Worm (Caenorhabditis elegans): ENCODE results near the gene aqp-7.

DNA sequence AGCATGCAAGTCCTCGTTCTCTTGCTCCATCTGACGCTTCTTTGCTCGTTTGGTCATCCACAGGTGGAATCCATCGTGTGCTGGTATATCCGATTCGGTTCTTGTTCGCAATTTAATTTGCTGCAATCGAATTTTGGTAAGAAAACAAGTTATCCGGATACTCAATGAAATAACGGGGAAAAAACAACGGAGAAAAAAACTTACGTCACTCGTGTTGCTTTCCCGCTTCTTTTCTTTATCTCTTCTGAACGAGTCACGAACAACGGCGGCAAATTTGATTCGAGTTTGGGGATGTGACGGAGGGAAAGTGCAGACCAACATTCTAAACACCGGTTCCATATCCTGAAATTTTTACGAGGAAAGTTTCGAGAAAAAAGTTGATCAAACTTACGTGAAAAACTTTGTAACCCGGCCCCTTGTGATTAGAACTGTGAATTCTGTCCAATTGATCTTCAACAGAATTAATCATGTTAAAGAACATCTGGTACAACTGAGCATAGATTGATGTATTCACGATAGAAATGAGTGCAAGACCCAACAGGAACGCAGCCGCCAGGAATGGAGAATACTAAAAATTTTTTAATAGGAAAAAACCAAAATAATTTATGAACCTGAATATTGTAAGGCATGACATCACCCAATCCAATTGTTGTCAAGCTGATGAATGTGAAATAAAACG is 26.6 kb downstream of the aqp-7 start:
- TF ChIP-seq lin-13 (tag; optimal IDR thresholded peaks at IDR 0.05) (no peak), unc-62 (GFP tag; optimal IDR thresholded peaks at IDR 0.05) (no peak), snpc-4 (tag; optimal IDR thresholded peaks at IDR 0.05) (no peak), ham-2 (GFP tag; optimal IDR thresholded peaks at IDR 0.05) (no peak), nhr-28 (tag; optimal IDR thresholded peaks at IDR 0.05) (no peak), nhr-237 (tag; optimal IDR thresholded peaks at IDR 0.05) (no peak), sptf-1 (tag; optimal IDR thresholded peaks at IDR 0.05) (no peak)
